Worm (Caenorhabditis elegans) whole organism, early embryonic: ENCODE measurements around the gene mxl-3.

Experiments
- aly-1 ChIP-seq: sonication (generic microtip); optimal IDR thresholded peaks from 2 replicates; lab custom pipeline; 2016; ENCODE audit warnings: missing genetic modification characterization, missing compliant biosample characterization
- ama-1 ChIP-seq: fragments of 150-350 bp; optimal IDR thresholded peaks from 2 replicates; lab custom pipeline; 2014
- ceh-13 ChIP-seq: fragments of 200-800 bp; sonication (Bioruptor generic); optimal IDR thresholded peaks from 2 replicates; lab custom pipeline; 2018; ENCODE audit warnings: mild to moderate bottlenecking, missing genetic modification characterization, missing compliant biosample characterization

DNA sequence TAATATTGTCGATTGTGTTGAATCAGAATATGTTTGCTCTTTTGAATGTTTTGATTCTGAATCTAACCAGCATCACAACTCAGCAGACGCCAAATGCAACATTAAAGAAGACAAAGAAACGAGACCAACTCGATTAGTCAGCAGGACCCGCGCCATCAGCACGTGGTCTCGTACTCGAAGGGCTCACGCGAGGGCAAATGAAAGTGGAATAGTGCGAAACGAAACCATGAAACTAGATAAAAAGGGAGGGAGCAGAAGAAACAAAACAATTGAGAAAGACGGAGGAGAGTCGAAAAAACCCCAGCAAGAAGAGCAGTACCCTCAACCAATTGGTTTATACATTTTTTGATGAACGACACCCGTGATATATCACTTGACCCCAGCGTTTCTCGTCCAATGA, 13.6 kb downstream of the mxl-3 start:
- TF ChIP-seq ama-1 (lab: Kevin White, UChicago) (no peak), ceh-13 (GFP tag; lab: Kevin White, UChicago) (no peak), aly-1 (tag; lab: Kevin White, UChicago) (no peak)
